Worm (Caenorhabditis elegans): ENCODE data around the gene daf-18.

daf-18 gene

ce11 chrIV:410420-410891, 14.5 kb downstream of the daf-18 start, which contains the start of gene T07A9.12 (continued):
- peak; percentile 47 for TF ChIP-seq T20F7.1 (GFP tag; optimal IDR thresholded peaks at IDR 0.05)
- TF ChIP-seq jun-1 (tag; optimal IDR thresholded peaks at IDR 0.05), result no peak
- TF ChIP-seq nhr-28 (tag; optimal IDR thresholded peaks at IDR 0.05), result peak; percentile 79
- TF ChIP-seq nhr-77 (tag; optimal IDR thresholded peaks at IDR 0.05), result peak; percentile 28
- TF ChIP-seq F37D6.2 (tag; optimal IDR thresholded peaks at IDR 0.05), result peak; percentile 12
- TF ChIP-seq lin-38 (GFP tag; IDR thresholded peaks at IDR 0.05), result peak; percentile 57
- peak; percentile 3 for TF ChIP-seq unc-130 (GFP tag; optimal IDR thresholded peaks at IDR 0.05)
- peak; percentile 63 for TF ChIP-seq ztf-7 (tag; optimal IDR thresholded peaks at IDR 0.05)
- TF ChIP-seq pqm-1 (tag; optimal IDR thresholded peaks at IDR 0.05), result peak; percentile 42
- peak; percentile 43 for TF ChIP-seq nhr-48 (tag; optimal IDR thresholded peaks at IDR 0.05)
- peak; percentile 97 for TF ChIP-seq dve-1 (tag; optimal IDR thresholded peaks at IDR 0.05; ENCODE audit: insufficient read depth)
- no peak for TF ChIP-seq daf-16 (GFP tag; optimal IDR thresholded peaks at IDR 0.05)
- TF ChIP-seq daf-16 (tag; optimal IDR thresholded peaks at IDR 0.05), result peak; percentile 42
- peak; percentile 73 for TF ChIP-seq nhr-11 (tag; optimal IDR thresholded peaks at IDR 0.05)
- no peak for TF ChIP-seq set-16 (GFP tag; IDR thresholded peaks at IDR 0.05)
- TF ChIP-seq nhr-102 (tag; optimal IDR thresholded peaks at IDR 0.05), result peak; percentile 4

- TF ChIP-seq F37D6.2 (tag; optimal IDR thresholded peaks at IDR 0.05) (no peak), unc-62 (GFP tag; optimal IDR thresholded peaks at IDR 0.05 in 1 of 2) (peak in 1 of 2 experiments; percentile 36), unc-62 (tag; optimal IDR thresholded peaks at IDR 0.05) (no peak), mxl-3 (GFP tag; optimal IDR thresholded peaks at IDR 0.05) (no peak)
Observed at ce11 chrIV:409935-410334, 15.0 kb downstream of the daf-18 start, which contains the start of gene kgb-1. Gene kgb-1 (minus strand): TSS chrIV:410035.

- TF ChIP-seq jun-1 (tag; optimal IDR thresholded peaks at IDR 0.05) (no peak), ceh-20 (GFP tag; IDR thresholded peaks at IDR 0.05) (no peak), dmd-6 (GFP tag; IDR thresholded peaks at IDR 0.05) (peak; percentile 18; the same call in 1 of the 2 replicates), daf-16 (GFP tag; optimal IDR thresholded peaks at IDR 0.05) (no peak), daf-16 (tag; optimal IDR thresholded peaks at IDR 0.05) (peak; percentile 42), dve-1 (tag; optimal IDR thresholded peaks at IDR 0.05; ENCODE audit: insufficient read depth) (peak; percentile 31)
Observed at ce11 chrIV:408892-409291, 16.1 kb downstream of the daf-18 start.

- no peak for TF ChIP-seq snpc-1.2 (GFP tag; IDR thresholded peaks at IDR 0.05)
- TF ChIP-seq zfp-2 (tag; optimal IDR thresholded peaks at IDR 0.05), result no peak
- no peak for TF ChIP-seq lin-39 (tag; optimal IDR thresholded peaks at IDR 0.05)
- no peak for TF ChIP-seq saeg-2 (GFP tag; IDR thresholded peaks at IDR 0.05)
- no peak for TF ChIP-seq ceh-62 (tag; optimal IDR thresholded peaks at IDR 0.05)
- no peak for TF ChIP-seq nhr-237 (tag; optimal IDR thresholded peaks at IDR 0.05)
- no peak for TF ChIP-seq Y75B8A.6 (GFP tag; IDR thresholded peaks at IDR 0.05)
- no peak for TF ChIP-seq unc-130 (GFP tag; optimal IDR thresholded peaks at IDR 0.05)
- TF ChIP-seq egl-27 (tag; optimal IDR thresholded peaks at IDR 0.05), result no peak
- TF ChIP-seq mxl-3 (GFP tag; optimal IDR thresholded peaks at IDR 0.05), result no peak
Observed at ce11 chrIV:401395-401794, 23.6 kb downstream of the daf-18 start, which contains the start of gene gpa-4. Gene gpa-4 (plus strand): TSS chrIV:401695.

- no peak for TF ChIP-seq daf-8 (GFP tag; IDR thresholded peaks at IDR 0.05)
- TF ChIP-seq dmd-6 (GFP tag; IDR thresholded peaks at IDR 0.05), result no peak
- TF ChIP-seq aly-2 (tag; optimal IDR thresholded peaks at IDR 0.05), result no peak
- TF ChIP-seq nhr-102 (tag; optimal IDR thresholded peaks at IDR 0.05), result no peak
- no peak for TF ChIP-seq zip-11 (GFP tag; IDR thresholded peaks at IDR 0.05)
- no peak for TF ChIP-seq R02D3.7 (tag; optimal IDR thresholded peaks at IDR 0.05)
- no peak for TF ChIP-seq lin-39 (tag; optimal IDR thresholded peaks at IDR 0.05)
- no peak for TF ChIP-seq ceh-20 (GFP tag; IDR thresholded peaks at IDR 0.05)
- TF ChIP-seq daf-16 (GFP tag; optimal IDR thresholded peaks at IDR 0.05), result no peak
- no peak for TF ChIP-seq daf-16 (tag; optimal IDR thresholded peaks at IDR 0.05)
- TF ChIP-seq dve-1 (tag; optimal IDR thresholded peaks at IDR 0.05; ENCODE audit: insufficient read depth), result no peak
- TF ChIP-seq hmg-1.1 (GFP tag; IDR thresholded peaks at IDR 0.05), result no peak
- TF ChIP-seq vab-7 (GFP tag; IDR thresholded peaks at IDR 0.05), result no peak
- no peak for TF ChIP-seq unc-130 (GFP tag; optimal IDR thresholded peaks at IDR 0.05)
- TF ChIP-seq snpc-1.2 (GFP tag; IDR thresholded peaks at IDR 0.05), result no peak
- peak; percentile 1 for TF ChIP-seq ama-1 (optimal IDR thresholded peaks at IDR 0.05)
- no peak for TF ChIP-seq Y105C5A.15 (GFP tag; IDR thresholded peaks at IDR 0.05)
- no peak for TF ChIP-seq ztf-11 (tag; optimal IDR thresholded peaks at IDR 0.05)
- TF ChIP-seq gei-8 (GFP tag; optimal IDR thresholded peaks at IDR 0.05), result no peak
- peak; percentile 5 for TF ChIP-seq lin-15B (tag; optimal IDR thresholded peaks at IDR 0.05)
- TF ChIP-seq nhr-76 (tag; optimal IDR thresholded peaks at IDR 0.05), result no peak
- no peak for TF ChIP-seq tag-97 (GFP tag; IDR thresholded peaks at IDR 0.05)
- no peak for TF ChIP-seq lir-3 (tag; optimal IDR thresholded peaks at IDR 0.05)
- no peak for TF ChIP-seq lin-13 (GFP tag; optimal IDR thresholded peaks at IDR 0.05)
Observed at ce11 chrIV:396373-396772, 28.6 kb downstream of the daf-18 start, which contains the start of gene rrp-8. Gene rrp-8 (plus strand): TSS chrIV:396545.

Data from whole organism, L4 larva.